Worm (Caenorhabditis elegans) whole organism, L2 larva: ENCODE measurements around the gene srh-100.

Experiments used
- C34F6.9 ChIP-seq: fragments of 150-350 bp; optimal IDR thresholded peaks from 2 replicates; lab custom pipeline; 2014; ENCODE audit warnings: missing biosample characterization, missing genetic modification characterization
- F13H6.1 ChIP-seq: sonication (generic microtip); optimal IDR thresholded peaks from 2 replicates; lab custom pipeline; 2016; ENCODE audit warnings: missing genetic modification characterization, missing compliant biosample characterization
- R02D3.7 ChIP-seq: fragments of 150-350 bp; optimal IDR thresholded peaks from 2 replicates; lab custom pipeline; 2014; ENCODE audit warnings: missing biosample characterization, missing genetic modification characterization
- Y55F3AM.14 ChIP-seq: fragments of 200-800 bp; sonication (Bioruptor generic); optimal IDR thresholded peaks from 2 replicates; lab custom pipeline; 2018; ENCODE audit warnings: mild to moderate bottlenecking, missing genetic modification characterization, missing compliant biosample characterization
- ZK546.5 ChIP-seq: sonication (generic microtip); optimal IDR thresholded peaks from 2 replicates; lab custom pipeline; 2017; ENCODE audit warnings: missing biosample characterization, missing genetic modification characterization
- alr-1 ChIP-seq: fragments of 150-350 bp; optimal IDR thresholded peaks from 2 replicates; lab custom pipeline; 2014; ENCODE audit warnings: missing biosample characterization, missing genetic modification characterization
- aly-2 ChIP-seq: fragments of 150-350 bp; optimal IDR thresholded peaks from 2 replicates; lab custom pipeline; 2014; ENCODE audit warnings: missing biosample characterization, missing genetic modification characterization
- ama-1 ChIP-seq: fragments of 150-350 bp; optimal IDR thresholded peaks from 2 replicates; lab custom pipeline; 2018; ENCODE audit warnings: inconsistent platforms
- blmp-1 ChIP-seq: sonication (generic microtip); optimal IDR thresholded peaks from 2 replicates; lab custom pipeline; 2017; ENCODE audit warnings: missing genetic modification characterization, mild to moderate bottlenecking, missing compliant biosample characterization, antibody characterized with exemption, moderate library complexity; ENCODE audit not compliant: insufficient read depth
- ceh-16 ChIP-seq: fragments of 150-350 bp; optimal IDR thresholded peaks from 2 replicates; lab custom pipeline; 2014; ENCODE audit warnings: missing biosample characterization, missing genetic modification characterization
- ceh-82 ChIP-seq: fragments of 150-350 bp; optimal IDR thresholded peaks from 2 replicates; lab custom pipeline; 2014; ENCODE audit warnings: missing biosample characterization, missing genetic modification characterization
- crh-2 ChIP-seq: sonication (generic microtip); optimal IDR thresholded peaks from 2 replicates; lab custom pipeline; 2017; ENCODE audit warnings: missing biosample characterization, missing genetic modification characterization
- dmd-4 ChIP-seq: sonication (generic microtip); optimal IDR thresholded peaks from 2 replicates; lab custom pipeline; 2017; ENCODE audit warnings: missing biosample characterization, missing genetic modification characterization
- egl-27 ChIP-seq: sonication (generic microtip); optimal IDR thresholded peaks from 3 replicates; lab custom pipeline; 2017; ENCODE audit warnings: missing biosample characterization, missing genetic modification reagents, missing genetic modification characterization
- elt-1 ChIP-seq: fragments of 150-350 bp; optimal IDR thresholded peaks from 2 replicates; lab custom pipeline; 2014; ENCODE audit warnings: missing biosample characterization, missing genetic modification characterization
- elt-3 ChIP-seq: sonication (generic microtip); optimal IDR thresholded peaks from 2 replicates; lab custom pipeline; 2017; ENCODE audit warnings: missing biosample characterization, missing genetic modification characterization
- fos-1 ChIP-seq: fragments of 150-350 bp; optimal IDR thresholded peaks from 2 replicates; lab custom pipeline; 2014; ENCODE audit warnings: missing biosample characterization, missing genetic modification characterization
- gmeb-1 ChIP-seq: fragments of 150-350 bp; optimal IDR thresholded peaks from 2 replicates; lab custom pipeline; 2014; ENCODE audit warnings: missing biosample characterization, missing genetic modification characterization
- lin-11 ChIP-seq: fragments of 150-350 bp; sonication (generic microtip); optimal IDR thresholded peaks from 2 replicates; lab custom pipeline; 2014; ENCODE audit warnings: missing biosample characterization, missing genetic modification characterization, inconsistent platforms, mixed read lengths
- lin-13 ChIP-seq: fragments of 150-350 bp; optimal IDR thresholded peaks from 2 replicates; lab custom pipeline; 2014; ENCODE audit warnings: missing biosample characterization, missing genetic modification reagents, missing genetic modification characterization
- lin-39 ChIP-seq: fragments of 150-350 bp; optimal IDR thresholded peaks from 2 replicates; lab custom pipeline; 2014; ENCODE audit warnings: missing biosample characterization, missing genetic modification reagents, missing genetic modification characterization
- lsy-2 ChIP-seq, 2 experiments: fragments of 150-350 bp in 1 of 2; sonication (generic microtip) in 1 of 2; optimal IDR thresholded peaks; 2 replicates each; lab custom pipeline; 2014 to 2017; ENCODE audit warnings: missing biosample characterization in 2 of 2, missing genetic modification characterization in 2 of 2
- mab-5 ChIP-seq: fragments of 150-350 bp; optimal IDR thresholded peaks from 2 replicates; lab custom pipeline; 2014; ENCODE audit warnings: missing biosample characterization, missing genetic modification characterization
- mbf-1 ChIP-seq: sonication (generic microtip); optimal IDR thresholded peaks from 2 replicates; lab custom pipeline; 2017; ENCODE audit warnings: missing biosample characterization, missing genetic modification characterization
- mdl-1 ChIP-seq, 2 experiments: fragments of 150-350 bp in 1 of 2; sonication (generic microtip) in 1 of 2; optimal IDR thresholded peaks; 2 replicates each; lab custom pipeline; 2017; ENCODE audit warnings: missing biosample characterization in 2 of 2, missing genetic modification characterization in 2 of 2
- nhr-10 ChIP-seq: sonication (generic microtip); optimal IDR thresholded peaks from 2 replicates; lab custom pipeline; 2017; ENCODE audit warnings: missing biosample characterization, missing genetic modification characterization
- nhr-11 ChIP-seq: fragments of 150-350 bp; optimal IDR thresholded peaks from 2 replicates; lab custom pipeline; 2014; ENCODE audit warnings: missing biosample characterization, missing genetic modification characterization
- nhr-12 ChIP-seq: fragments of 150-350 bp; optimal IDR thresholded peaks from 2 replicates; lab custom pipeline; 2014; ENCODE audit warnings: missing biosample characterization, missing genetic modification characterization
- nhr-129 ChIP-seq: fragments of 150-350 bp; optimal IDR thresholded peaks from 2 replicates; lab custom pipeline; 2014; ENCODE audit warnings: missing biosample characterization, missing genetic modification characterization
- nhr-21 ChIP-seq: fragments of 150-350 bp; optimal IDR thresholded peaks from 2 replicates; lab custom pipeline; 2014; ENCODE audit warnings: missing biosample characterization, missing genetic modification characterization
- nhr-23 ChIP-seq: fragments of 150-350 bp; optimal IDR thresholded peaks from 2 replicates; lab custom pipeline; 2014; ENCODE audit warnings: missing biosample characterization, missing genetic modification reagents, missing genetic modification characterization
- nhr-237 ChIP-seq: fragments of 150-350 bp; optimal IDR thresholded peaks from 2 replicates; lab custom pipeline; 2014; ENCODE audit warnings: missing biosample characterization, missing genetic modification characterization
- nhr-25 ChIP-seq: fragments of 150-350 bp; sonication (generic microtip); optimal IDR thresholded peaks from 3 replicates; lab custom pipeline; 2014; ENCODE audit warnings: missing biosample characterization, missing genetic modification characterization
- nhr-6 ChIP-seq: fragments of 150-350 bp; optimal IDR thresholded peaks from 2 replicates; lab custom pipeline; 2014; ENCODE audit warnings: missing biosample characterization, missing genetic modification characterization
- nhr-77 ChIP-seq: fragments of 150-350 bp; optimal IDR thresholded peaks from 2 replicates; lab custom pipeline; 2014; ENCODE audit warnings: missing biosample characterization, missing genetic modification characterization
- peb-1 ChIP-seq: fragments of 150-350 bp; optimal IDR thresholded peaks from 2 replicates; lab custom pipeline; 2014; ENCODE audit warnings: missing biosample characterization, missing genetic modification characterization
- sem-4 ChIP-seq: fragments of 150-350 bp; optimal IDR thresholded peaks from 2 replicates; lab custom pipeline; 2014; ENCODE audit warnings: missing biosample characterization, missing genetic modification reagents, missing genetic modification characterization
- skn-1 ChIP-seq: sonication (generic microtip); optimal IDR thresholded peaks from 2 replicates; lab custom pipeline; 2017; ENCODE audit warnings: missing biosample characterization, missing genetic modification characterization
- sma-3 ChIP-seq: sonication (generic microtip); optimal IDR thresholded peaks from 2 replicates; lab custom pipeline; 2016; ENCODE audit warnings: missing genetic modification reagents, missing genetic modification characterization, missing compliant biosample characterization
- sma-9 ChIP-seq, 2 experiments: fragments of 150-350 bp in 1 of 2; sonication (generic microtip) in 1 of 2; optimal IDR thresholded peaks; 2 replicates each; lab custom pipeline; 2014 to 2016; ENCODE audit warnings: missing genetic modification characterization in 2 of 2, mild to moderate bottlenecking in 1 of 2, missing biosample characterization in 1 of 2, missing compliant biosample characterization in 1 of 2, missing genetic modification reagents in 1 of 2, moderate library complexity in 1 of 2
- snpc-4 ChIP-seq: fragments of 150-350 bp; optimal IDR thresholded peaks from 2 replicates; lab custom pipeline; 2014; ENCODE audit warnings: missing biosample characterization, missing genetic modification characterization
- unc-39 ChIP-seq: fragments of 150-350 bp; optimal IDR thresholded peaks from 2 replicates; lab custom pipeline; 2014; ENCODE audit warnings: missing biosample characterization, missing genetic modification characterization
- unc-55 ChIP-seq: fragments of 150-350 bp; sonication (generic microtip); optimal IDR thresholded peaks from 3 replicates; lab custom pipeline; 2014; ENCODE audit warnings: missing biosample characterization, missing genetic modification reagents, missing genetic modification characterization
- unc-62 ChIP-seq: fragments of 150-350 bp; optimal IDR thresholded peaks from 2 replicates; lab custom pipeline; 2014; ENCODE audit warnings: missing biosample characterization, missing genetic modification reagents, missing genetic modification characterization
- zag-1 ChIP-seq: fragments of 150-350 bp; optimal IDR thresholded peaks from 2 replicates; lab custom pipeline; 2014; ENCODE audit warnings: missing biosample characterization, missing genetic modification characterization
- ztf-1 ChIP-seq: fragments of 200-800 bp; sonication (Bioruptor generic); conservative IDR thresholded peaks from 2 replicates; pipeline ENCODE4 v1.3.6; 2022; ENCODE audit warnings: missing genetic modification characterization, missing compliant biosample characterization
- ztf-11 ChIP-seq: sonication (generic microtip); optimal IDR thresholded peaks from 2 replicates; lab custom pipeline; 2017; ENCODE audit warnings: missing biosample characterization, missing genetic modification characterization
- ztf-4 ChIP-seq: fragments of 150-350 bp; optimal IDR thresholded peaks from 2 replicates; lab custom pipeline; 2014; ENCODE audit warnings: missing biosample characterization, missing genetic modification characterization

Gene srh-100

DNA sequence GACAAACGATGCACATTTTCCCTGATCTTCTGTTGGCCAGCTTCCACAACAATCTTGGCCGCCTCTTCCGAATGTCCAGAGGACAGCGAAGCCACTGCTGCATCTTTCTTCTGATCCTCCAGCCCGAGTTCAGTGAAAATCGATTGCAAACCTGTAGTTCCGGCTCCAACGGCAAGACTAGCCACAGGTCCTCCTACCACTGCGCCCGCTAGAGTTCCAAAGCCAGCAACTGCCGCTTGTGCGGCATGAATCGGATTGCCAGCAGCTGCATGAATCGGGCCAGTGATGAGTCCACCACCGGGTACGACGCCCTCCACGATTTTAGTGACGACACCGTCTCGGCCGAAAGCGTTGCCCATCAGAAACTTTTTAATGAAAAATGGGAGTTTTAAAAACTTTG is 26.2 kb downstream of the srh-100 start, which contains the start of gene ifas-1:
Gene ifas-1 (minus strand): TSS at position 387 of the 400 bp plus-strand sequence.
- TF ChIP-seq unc-39 (tag; lab: Kevin White, UChicago) (no peak), blmp-1 (tag; lab: Kevin White, UChicago) (no peak), nhr-237 (tag; lab: Kevin White, UChicago) (no peak), lin-11 (tag; lab: Kevin White, UChicago) (no peak)

DNA sequence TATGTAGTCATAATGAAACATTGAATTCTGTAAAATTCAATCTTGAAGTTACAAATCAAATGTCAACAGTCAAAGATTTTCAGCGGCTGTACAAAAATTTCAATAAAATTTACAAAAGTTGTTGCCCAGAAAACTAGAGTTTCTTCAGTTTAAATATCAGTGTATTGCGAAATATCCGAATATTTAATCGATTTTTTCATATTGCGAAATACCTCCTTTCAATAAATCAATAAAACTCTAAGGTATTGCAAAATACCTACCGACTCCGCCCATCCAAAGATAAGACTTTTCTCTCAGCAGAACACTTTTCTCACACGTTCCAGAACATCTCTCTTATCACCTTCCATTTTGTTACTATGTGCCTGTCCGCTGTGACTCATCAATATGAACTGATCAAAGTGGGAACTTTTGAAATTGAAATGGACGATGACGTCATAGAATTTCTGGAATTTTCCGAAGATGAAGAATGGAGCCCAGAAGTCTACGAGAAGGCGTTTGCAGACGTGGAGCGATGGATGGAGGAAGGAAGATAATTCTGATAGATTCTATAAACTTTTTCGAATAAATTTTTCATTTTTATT is 29.9 kb downstream of the srh-100 start:
- peak; percentile 44 for TF ChIP-seq fos-1 (tag; lab: Kevin White, UChicago)
- TF ChIP-seq unc-55 (GFP tag; lab: Kevin White, UChicago), result peak; percentile 37
- no peak for TF ChIP-seq alr-1

DNA sequence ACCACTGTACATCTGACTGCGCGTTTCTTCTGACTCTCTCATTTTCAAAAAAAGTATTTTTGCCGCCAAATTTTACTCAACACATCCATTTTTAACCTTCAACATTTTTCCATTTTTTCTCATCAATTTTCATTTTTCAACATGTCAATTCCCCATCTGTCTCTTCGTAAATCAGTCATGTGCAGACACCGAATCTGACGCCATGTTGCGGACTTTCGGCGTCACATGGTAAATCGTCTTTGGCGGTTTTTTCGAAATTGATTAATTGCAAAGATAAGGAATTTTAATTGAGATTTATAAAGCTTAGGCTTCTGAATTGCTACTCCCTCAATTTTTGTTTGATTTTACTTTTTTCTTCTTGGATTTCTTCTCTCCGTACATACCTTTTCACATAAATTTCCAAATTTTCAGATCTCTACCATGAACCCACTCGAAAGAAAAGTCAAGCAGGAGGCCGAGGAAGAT is 31.7 kb downstream of the srh-100 start, which contains the start of gene F19B10.1:
Gene F19B10.1 (plus strand): TSS at position 415 of the 465 bp plus-strand sequence.
- TF ChIP-seq ceh-82 (no peak), blmp-1 (tag; lab: Kevin White, UChicago) (no peak), R02D3.7 (tag; lab: Kevin White, UChicago) (no peak), crh-2 (peak; percentile 72), nhr-6 (no peak), fos-1 (tag; lab: Kevin White, UChicago) (peak; percentile 78), nhr-237 (tag; lab: Kevin White, UChicago) (no peak), unc-62 (no peak), zag-1 (tag; lab: Kevin White, UChicago) (no peak), elt-3 (no peak), skn-1 (tag; lab: Kevin White, UChicago) (no peak), sem-4 (tag; lab: Kevin White, UChicago) (peak; percentile 57), nhr-77 (tag; lab: Kevin White, UChicago) (no peak), nhr-21 (tag; lab: Kevin White, UChicago) (peak; percentile 61), mab-5 (tag; lab: Kevin White, UChicago) (peak; percentile 75), ama-1 (lab: Kevin White, UChicago) (no peak), gmeb-1 (tag; lab: Kevin White, UChicago) (peak; percentile 91), nhr-23 (tag; lab: Kevin White, UChicago) (no peak), peb-1 (tag; lab: Kevin White, UChicago) (no peak), mbf-1 (tag; lab: Kevin White, UChicago) (no peak), lin-13 (peak; percentile 78), unc-39 (tag; lab: Kevin White, UChicago) (no peak), Y55F3AM.14 (GFP tag; lab: Kevin White, UChicago) (no peak), unc-55 (GFP tag; lab: Kevin White, UChicago) (peak; percentile 66), ztf-11 (tag; lab: Kevin White, UChicago) (no peak), lin-39 (tag; lab: Kevin White, UChicago) (no peak), ztf-4 (tag; lab: Kevin White, UChicago) (no peak), nhr-25 (no peak), nhr-129 (tag; lab: Kevin White, UChicago) (peak; percentile 62), lin-11 (tag; lab: Kevin White, UChicago) (no peak), sma-3 (GFP tag; lab: Kevin White, UChicago) (peak; percentile 72), F13H6.1 (no peak), aly-2 (tag; lab: Kevin White, UChicago) (no peak), ZK546.5 (tag; lab: Kevin White, UChicago) (no peak), mdl-1 (tag; optimal IDR thresholded peaks at IDR 0.05; lab: Kevin White, UChicago) (peak in 1 of 2 experiments; percentile 55), elt-1 (tag; lab: Kevin White, UChicago) (no peak), alr-1 (no peak), C34F6.9 (tag; lab: Kevin White, UChicago) (peak; percentile 89), nhr-10 (tag; lab: Kevin White, UChicago) (no peak), dmd-4 (no peak), lsy-2 (tag; optimal IDR thresholded peaks at IDR 0.05; lab: Kevin White, UChicago) (peak; percentile 42 to 88), nhr-12 (tag; lab: Kevin White, UChicago) (no peak), sma-9 (GFP tag; optimal IDR thresholded peaks at IDR 0.05; lab: Kevin White, UChicago) (peak; percentile 80), sma-9 (tag; optimal IDR thresholded peaks at IDR 0.05; lab: Kevin White, UChicago) (no peak), snpc-4 (tag; lab: Kevin White, UChicago) (peak; percentile 43), egl-27 (no peak), ceh-16 (no peak), nhr-11 (tag; lab: Kevin White, UChicago) (no peak), ztf-1 (GFP tag; lab: Robert Waterston, UW) (no peak)
